Fruit fly (Drosophila melanogaster): ENCODE data around the gene CG18088.

The CG18088 gene

dm6 chr2L:8989037-8989591 is 21.8 kb downstream of the CG18088 start, which contains the start of gene rost (continued):
- TF ChIP-seq Trl (optimal IDR thresholded peaks at IDR 0.05) (peak; percentile 11 to 57), Trl (GFP tag; optimal IDR thresholded peaks at IDR 0.05) (no peak), cg (GFP tag; optimal IDR thresholded peaks at IDR 0.05) (peak; percentile 22), CG8944 (GFP tag; optimal IDR thresholded peaks at IDR 0.05) (no peak), zfh1 (GFP tag; IDR thresholded peaks at IDR 0.05) (no peak), corto (GFP tag; optimal IDR thresholded peaks at IDR 0.05) (peak; percentile 51), CG10543 (GFP tag; optimal IDR thresholded peaks at IDR 0.05) (peak; percentile 75), lbe (GFP tag; optimal IDR thresholded peaks at IDR 0.05) (peak; percentile 54), CG18262 (tag; optimal IDR thresholded peaks at IDR 0.05) (no peak), cwo (GFP tag; optimal IDR thresholded peaks at IDR 0.05) (peak; percentile 40), inv (GFP tag; IDR thresholded peaks at IDR 0.05; ENCODE audit: partially characterized antibody) (no peak), ERR (GFP tag; optimal IDR thresholded peaks at IDR 0.05) (no peak), Deaf1 (tag; optimal IDR thresholded peaks at IDR 0.05) (peak; percentile 94), Fer2 (tag; optimal IDR thresholded peaks at IDR 0.05) (no peak), MBD-R2 (GFP tag; IDR thresholded peaks at IDR 0.05) (0 out of 2 replicates have a peak, but pooled peaks have one; percentile 7), HmgZ (tag; optimal IDR thresholded peaks at IDR 0.05) (peak; percentile 44), CG12769 (tag; optimal IDR thresholded peaks at IDR 0.05) (peak; percentile 94), stc (GFP tag; IDR thresholded peaks at IDR 0.05) (no peak), CG18599 (GFP tag; optimal IDR thresholded peaks at IDR 0.05) (peak; percentile 49), Oaz (GFP tag; IDR thresholded peaks at IDR 0.05) (no peak), CG18011 (GFP tag; optimal IDR thresholded peaks at IDR 0.05) (no peak), croc (GFP tag; conservative IDR thresholded peaks at IDR 0.05) (no peak), CG18619 (GFP tag; optimal IDR thresholded peaks at IDR 0.05) (no peak), bsh (GFP tag; optimal IDR thresholded peaks at IDR 0.05) (no peak), wek (GFP tag; optimal IDR thresholded peaks at IDR 0.05) (no peak), Sry-β (GFP tag; optimal IDR thresholded peaks at IDR 0.05) (no peak), Dip3 (GFP tag; optimal IDR thresholded peaks at IDR 0.05) (no peak)

- TF ChIP-seq ap (GFP tag; IDR thresholded peaks at IDR 0.05) (no peak), Optix (GFP tag; IDR thresholded peaks at IDR 0.05) (no peak), Drgx (GFP tag; IDR thresholded peaks at IDR 0.05) (no peak), sens-2 (GFP tag; IDR thresholded peaks at IDR 0.05) (no peak), sd (tag; optimal IDR thresholded peaks at IDR 0.05) (peak; percentile 20), dmrt11E (tag; optimal IDR thresholded peaks at IDR 0.05) (no peak), Ravus (GFP tag; IDR thresholded peaks at IDR 0.05) (no peak), CoRest (tag; optimal IDR thresholded peaks at IDR 0.05) (no peak), GATAe (GFP tag; conservative IDR thresholded peaks at IDR 0.05) (peak; percentile 36; the same call in 1 of the 2 replicates), Med (GFP tag) (peak; percentile 53), zen (tag; optimal IDR thresholded peaks at IDR 0.05) (no peak), CTCF (GFP tag; optimal IDR thresholded peaks at IDR 0.05) (no peak), CG3163 (GFP tag; optimal IDR thresholded peaks at IDR 0.05) (no peak), prd (optimal IDR thresholded peaks at IDR 0.05) (no peak), prd (GFP tag; IDR thresholded peaks at IDR 0.05) (no peak), fru (optimal IDR thresholded peaks at IDR 0.05) (no peak), cwo (GFP tag; optimal IDR thresholded peaks at IDR 0.05) (peak; percentile 66), lab (GFP tag; optimal IDR thresholded peaks at IDR 0.05) (peak; percentile 15), fd96Cb (tag; optimal IDR thresholded peaks at IDR 0.05) (no peak), ci (GFP tag; IDR thresholded peaks at IDR 0.05) (0 out of 3 replicates have a peak, but pooled peaks have one; percentile 14), Taf1 (GFP tag; IDR thresholded peaks at IDR 0.05) (no peak), CG6683 (GFP tag; optimal IDR thresholded peaks at IDR 0.05) (no peak), jumu (GFP tag; optimal IDR thresholded peaks at IDR 0.05) (no peak), CG14860 (GFP tag; IDR thresholded peaks at IDR 0.05; ENCODE audit: partially characterized antibody) (no peak), mirr (GFP tag; optimal IDR thresholded peaks at IDR 0.05) (peak; percentile 26), CG11085 (GFP tag; IDR thresholded peaks at IDR 0.05) (no peak)
Observed at dm6 chr2L:8991583-8991982, 24.2 kb downstream of the CG18088 start, which contains the start of gene CG9555. Gene CG9555, plus strand, starts transcription at chr2L:8991735.

All from whole organism, embryonic.